Worm (Caenorhabditis elegans) whole organism, young adult: ENCODE data around the gene hot-1.
A peak's percentile ranks its signal among the peaks of the same experiment; 100 is the strongest.

Experiments used
- B0019.2 ChIP-seq: fragments of 200-800 bp; sonication (Bioruptor generic); conservative IDR thresholded peaks from 2 replicates; pipeline ENCODE4 v1.3.6; 2022; ENCODE audit warnings: missing genetic modification reagents, missing genetic modification characterization, missing compliant biosample characterization
- B0035.1 ChIP-seq: sonication (generic microtip); optimal IDR thresholded peaks from 2 replicates; lab custom pipeline; 2016; ENCODE audit warnings: missing genetic modification characterization, mild to moderate bottlenecking, missing compliant biosample characterization, missing genotype, missing genetic modification reagents
- C17E4.6 ChIP-seq: fragments of 200-800 bp; sonication (Bioruptor generic); IDR thresholded peaks from 2 replicates; pipeline ENCODE4 v1.3.6; 2022; ENCODE audit warnings: missing genetic modification reagents, missing genetic modification characterization, missing compliant biosample characterization
- D2030.7 ChIP-seq: fragments of 200-800 bp; sonication (Bioruptor generic); IDR thresholded peaks from 2 replicates; pipeline ENCODE4 v1.3.6; 2022; ENCODE audit warnings: missing genetic modification reagents, missing genetic modification characterization, missing compliant biosample characterization
- F22D6.2 ChIP-seq: sonication (generic microtip); optimal IDR thresholded peaks from 2 replicates; lab custom pipeline; 2016; ENCODE audit warnings: mild to moderate bottlenecking, missing genetic modification characterization, missing compliant biosample characterization
- F23B12.7 ChIP-seq: sonication (generic microtip); optimal IDR thresholded peaks from 2 replicates; lab custom pipeline; 2017; ENCODE audit warnings: missing genetic modification characterization, mild to moderate bottlenecking, missing compliant biosample characterization, antibody characterized with exemption, moderate library complexity; ENCODE audit not compliant: insufficient read depth
- F33H1.4 ChIP-seq: fragments of 200-800 bp; sonication (Bioruptor generic); IDR thresholded peaks from 2 replicates; pipeline ENCODE4 v1.3.6; 2022; ENCODE audit warnings: missing genetic modification reagents, missing genetic modification characterization, missing compliant biosample characterization
- F37B4.10 ChIP-seq: fragments of 200-800 bp; sonication (Bioruptor generic); IDR thresholded peaks from 2 replicates; pipeline ENCODE4 v1.3.6; 2022; ENCODE audit warnings: missing genetic modification characterization, missing compliant biosample characterization
- F52B5.7 ChIP-seq: sonication (generic microtip); optimal IDR thresholded peaks from 2 replicates; lab custom pipeline; 2016; ENCODE audit warnings: mild to moderate bottlenecking, missing genetic modification characterization, missing compliant biosample characterization
- F57A8.1 ChIP-seq: fragments of 200-800 bp; sonication (Bioruptor generic); optimal IDR thresholded peaks from 2 replicates; lab custom pipeline; 2018; ENCODE audit warnings: mild to moderate bottlenecking, missing genetic modification characterization, moderate library complexity, missing compliant biosample characterization
- T26A5.8 ChIP-seq: sonication (generic microtip); optimal IDR thresholded peaks from 2 replicates; lab custom pipeline; 2016; ENCODE audit warnings: missing genetic modification characterization, missing compliant biosample characterization
- Y53G8AR.9 ChIP-seq: fragments of 200-800 bp; sonication (Bioruptor generic); conservative IDR thresholded peaks from 2 replicates; pipeline ENCODE4 v1.3.6; 2022; ENCODE audit warnings: missing genetic modification reagents, missing genetic modification characterization, missing compliant biosample characterization
- Y56A3A.18 ChIP-seq: fragments of 200-800 bp; sonication (Bioruptor generic); IDR thresholded peaks from 2 replicates; pipeline ENCODE4 v1.3.6; 2022; ENCODE audit warnings: missing genetic modification reagents, missing genetic modification characterization, missing compliant biosample characterization
- Y67H2A.10 ChIP-seq: fragments of 200-800 bp; sonication (Bioruptor generic); conservative IDR thresholded peaks from 2 replicates; pipeline ENCODE4 v1.3.6; 2022; ENCODE audit warnings: missing genetic modification reagents, missing genetic modification characterization, missing compliant biosample characterization
- attf-5 ChIP-seq: fragments of 200-800 bp; sonication (Bioruptor generic); optimal IDR thresholded peaks from 2 replicates; lab custom pipeline; 2018; ENCODE audit warnings: mild to moderate bottlenecking, missing genetic modification characterization, missing compliant biosample characterization
- attf-6 ChIP-seq: fragments of 200-800 bp; sonication (Bioruptor generic); IDR thresholded peaks from 2 replicates; pipeline ENCODE4 v1.3.6; 2022; ENCODE audit warnings: missing genetic modification reagents, missing genetic modification characterization, missing compliant biosample characterization
- cebp-1 ChIP-seq, 2 experiments: fragments of 200-800 bp in 1 of 2; sonication (Bioruptor generic) in 1 of 2; sonication (generic microtip) in 1 of 2; IDR thresholded peaks in 1 of 2; optimal IDR thresholded peaks in 1 of 2; 2 replicates each; pipeline versions ENCODE4 v1.3.6 to Lab custom; 2017 to 2022; ENCODE audit warnings: missing compliant biosample characterization in 2 of 2, missing genetic modification characterization in 2 of 2, mild to moderate bottlenecking in 1 of 2, missing genetic modification reagents in 1 of 2, moderate library complexity in 1 of 2
- cebp-2 ChIP-seq: fragments of 200-800 bp; sonication (Bioruptor generic); IDR thresholded peaks from 2 replicates; pipeline ENCODE4 v1.3.6; 2022; ENCODE audit warnings: missing genetic modification characterization, missing compliant biosample characterization
- ceh-27 ChIP-seq: fragments of 200-800 bp; sonication (Bioruptor generic); optimal IDR thresholded peaks from 2 replicates; lab custom pipeline; 2018; ENCODE audit warnings: mild to moderate bottlenecking, missing genetic modification characterization, moderate library complexity, missing compliant biosample characterization
- ceh-91 ChIP-seq: fragments of 200-800 bp; sonication (Bioruptor generic); IDR thresholded peaks from 2 replicates; pipeline ENCODE4 v1.3.6; 2022; ENCODE audit warnings: missing genetic modification reagents, missing genetic modification characterization, missing compliant biosample characterization
- chd-7 ChIP-seq: sonication (generic microtip); optimal IDR thresholded peaks from 2 replicates; lab custom pipeline; 2016; ENCODE audit warnings: mild to moderate bottlenecking, missing genetic modification characterization, moderate library complexity, missing compliant biosample characterization
- dox-1 ChIP-seq: fragments of 200-800 bp; sonication (Bioruptor generic); IDR thresholded peaks from 2 replicates; pipeline ENCODE4 v1.3.6; 2022; ENCODE audit warnings: missing genetic modification reagents, missing genetic modification characterization, missing compliant biosample characterization
- dpl-1 ChIP-seq: fragments of 150-350 bp; optimal IDR thresholded peaks from 2 replicates; lab custom pipeline; 2014; ENCODE audit warnings: missing biosample characterization, missing genetic modification reagents, missing genetic modification characterization
- efl-1 ChIP-seq: fragments of 150-350 bp; optimal IDR thresholded peaks from 2 replicates; lab custom pipeline; 2014; ENCODE audit warnings: missing biosample characterization, missing genetic modification reagents, missing genetic modification characterization
- egl-18 ChIP-seq: fragments of 200-800 bp; sonication (Bioruptor generic); IDR thresholded peaks from 2 replicates; pipeline ENCODE4 v1.3.6; 2022; ENCODE audit warnings: missing genetic modification reagents, missing genetic modification characterization, missing compliant biosample characterization
- ekl-4 ChIP-seq: fragments of 200-800 bp; sonication (Bioruptor generic); IDR thresholded peaks from 2 replicates; pipeline ENCODE4 v1.3.6; 2022; ENCODE audit warnings: missing genetic modification reagents, missing genetic modification characterization, missing compliant biosample characterization
- ets-4 ChIP-seq: fragments of 200-800 bp; sonication (Bioruptor generic); optimal IDR thresholded peaks from 2 replicates; lab custom pipeline; 2018; ENCODE audit warnings: mild to moderate bottlenecking, missing genetic modification characterization, missing compliant biosample characterization
- hmg-1.2 ChIP-seq: fragments of 200-800 bp; sonication (Bioruptor generic); IDR thresholded peaks from 2 replicates; pipeline ENCODE4 v1.3.6; 2022; ENCODE audit warnings: missing genetic modification reagents, missing genetic modification characterization, missing compliant biosample characterization
- lin-40 ChIP-seq: sonication (generic microtip); optimal IDR thresholded peaks from 2 replicates; lab custom pipeline; 2016; ENCODE audit warnings: missing genetic modification characterization, mild to moderate bottlenecking, missing compliant biosample characterization, missing genotype, missing genetic modification reagents
- lin-54 ChIP-seq: fragments of 200-800 bp; sonication (Bioruptor generic); optimal IDR thresholded peaks from 2 replicates; lab custom pipeline; 2018; ENCODE audit warnings: mild to moderate bottlenecking, missing genetic modification characterization, missing compliant biosample characterization
- lir-1 ChIP-seq: fragments of 200-800 bp; sonication (Bioruptor generic); conservative IDR thresholded peaks from 2 replicates; pipeline ENCODE4 v1.3.6; 2022; ENCODE audit warnings: missing genetic modification reagents, missing genetic modification characterization, missing compliant biosample characterization
- lsl-1 ChIP-seq: fragments of 200-800 bp; sonication (Bioruptor generic); optimal IDR thresholded peaks from 2 replicates; lab custom pipeline; 2018; ENCODE audit warnings: mild to moderate bottlenecking, missing genetic modification characterization, moderate library complexity, missing compliant biosample characterization
- madf-6 ChIP-seq: fragments of 200-800 bp; sonication (Bioruptor generic); IDR thresholded peaks from 2 replicates; pipeline ENCODE4 v1.3.6; 2022; ENCODE audit warnings: missing genetic modification reagents, missing genetic modification characterization, missing compliant biosample characterization
- madf-8 ChIP-seq: fragments of 200-800 bp; sonication (Bioruptor generic); conservative IDR thresholded peaks from 2 replicates; pipeline ENCODE4 v1.3.6; 2022; ENCODE audit warnings: missing genetic modification reagents, missing genetic modification characterization, missing compliant biosample characterization
- mcd-1 ChIP-seq: fragments of 200-800 bp; sonication (Bioruptor generic); IDR thresholded peaks from 2 replicates; pipeline ENCODE4 v1.3.6; 2022; ENCODE audit warnings: missing genetic modification reagents, missing genetic modification characterization, missing compliant biosample characterization
- nhr-27 ChIP-seq: fragments of 200-800 bp; sonication (Bioruptor generic); optimal IDR thresholded peaks from 2 replicates; lab custom pipeline; 2018; ENCODE audit warnings: mild to moderate bottlenecking, missing genetic modification characterization, moderate library complexity, missing compliant biosample characterization
- nhr-90 ChIP-seq: sonication (generic microtip); optimal IDR thresholded peaks from 2 replicates; lab custom pipeline; 2016; ENCODE audit warnings: missing genotype, mild to moderate bottlenecking, missing genetic modification characterization, missing compliant biosample characterization
- snpc-1.1 ChIP-seq: sonication (generic microtip); optimal IDR thresholded peaks from 2 replicates; lab custom pipeline; 2017; ENCODE audit warnings: missing genetic modification characterization, mild to moderate bottlenecking, missing compliant biosample characterization, antibody characterized with exemption, moderate library complexity, missing genotype, missing genetic modification reagents; ENCODE audit not compliant: insufficient read depth
- snpc-1.3 ChIP-seq: sonication (generic microtip); optimal IDR thresholded peaks from 2 replicates; lab custom pipeline; 2017; ENCODE audit warnings: missing genetic modification characterization, mild to moderate bottlenecking, missing compliant biosample characterization, antibody characterized with exemption, moderate library complexity, missing genotype, missing genetic modification reagents; ENCODE audit not compliant: insufficient read depth
- tlf-1 ChIP-seq: fragments of 200-800 bp; sonication (Bioruptor generic); optimal IDR thresholded peaks from 2 replicates; lab custom pipeline; 2018; ENCODE audit warnings: mild to moderate bottlenecking, missing genetic modification characterization, missing compliant biosample characterization
- unc-130 ChIP-seq: sonication (generic microtip); optimal IDR thresholded peaks from 2 replicates; lab custom pipeline; 2016; ENCODE audit warnings: missing genetic modification reagents, missing genetic modification characterization, missing compliant biosample characterization
- xnd-1 ChIP-seq: sonication (generic microtip); optimal IDR thresholded peaks from 2 replicates; lab custom pipeline; 2016; ENCODE audit warnings: missing genotype, missing genetic modification reagents, missing genetic modification characterization, missing compliant biosample characterization

hot-1 gene

ce11 chrV:14633319-14633718 is 12.4 kb downstream of the hot-1 start:
- peak; percentile 11 for TF ChIP-seq lin-40
- TF ChIP-seq Y67H2A.10 (GFP tag; lab: Robert Waterston, UW) = no peak
- no peak for TF ChIP-seq chd-7 (tag; lab: Kevin White, UChicago)

ce11 chrV:14635119-14635518 is 14.2 kb downstream of the hot-1 start, which contains the start of gene F43D2.6:
F43D2.6 (minus strand) TSS chrV:14635180.
- no peak for TF ChIP-seq nhr-90 (tag; lab: Kevin White, UChicago)
- no peak for TF ChIP-seq ceh-27 (GFP tag; lab: Kevin White, UChicago)
- TF ChIP-seq C17E4.6 (GFP tag; lab: Robert Waterston, UW) = no peak
- TF ChIP-seq Y56A3A.18 (GFP tag; lab: Robert Waterston, UW) = no peak
- TF ChIP-seq F22D6.2 (tag; lab: Kevin White, UChicago) = no peak
- no peak for TF ChIP-seq T26A5.8
- no peak for TF ChIP-seq chd-7 (tag; lab: Kevin White, UChicago)
- no peak for TF ChIP-seq nhr-27 (tag; lab: Kevin White, UChicago)
- no peak for TF ChIP-seq tlf-1 (GFP tag; lab: Kevin White, UChicago)
- TF ChIP-seq cebp-1 (GFP tag; IDR thresholded peaks at IDR 0.05; lab: Robert Waterston, UW) = no peak
- peak; percentile 11 for TF ChIP-seq cebp-1 (tag; optimal IDR thresholded peaks at IDR 0.05; lab: Kevin White, UChicago)
- TF ChIP-seq F57A8.1 (GFP tag; lab: Kevin White, UChicago) = no peak
- TF ChIP-seq dox-1 (GFP tag; lab: Robert Waterston, UW) = no peak
- TF ChIP-seq snpc-1.3 = no peak
- TF ChIP-seq ceh-91 = no peak
- no peak for TF ChIP-seq Y53G8AR.9
- no peak for TF ChIP-seq snpc-1.1 (tag; lab: Kevin White, UChicago)
- peak; percentile 63 for TF ChIP-seq hmg-1.2 (GFP tag; lab: Robert Waterston, UW)
- no peak for TF ChIP-seq ekl-4 (GFP tag; lab: Robert Waterston, UW)

- TF ChIP-seq B0035.1 (tag; lab: Kevin White, UChicago) (no peak), attf-6 (GFP tag; lab: Robert Waterston, UW) (no peak), egl-18 (GFP tag; lab: Robert Waterston, UW) (no peak), dpl-1 (peak; percentile 64), madf-8 (peak; percentile 81), lsl-1 (GFP tag; lab: Kevin White, UChicago) (peak; percentile 50), madf-6 (GFP tag; lab: Robert Waterston, UW) (peak; percentile 90), xnd-1 (tag; lab: Kevin White, UChicago) (peak; percentile 51), efl-1 (peak; percentile 69), ceh-91 (peak; percentile 63), hmg-1.2 (GFP tag; lab: Robert Waterston, UW) (peak; percentile 19; the same call in 1 of the 2 replicates), F37B4.10 (GFP tag; lab: Robert Waterston, UW) (no peak), D2030.7 (GFP tag; lab: Robert Waterston, UW) (0 out of 2 replicates have a peak, but pooled peaks have one; percentile 23), lin-54 (GFP tag; lab: Kevin White, UChicago) (peak; percentile 18), nhr-90 (tag; lab: Kevin White, UChicago) (no peak), F33H1.4 (GFP tag; lab: Robert Waterston, UW) (peak; percentile 34; the same call in 1 of the 2 replicates)
- TF ChIP-seq, all 124 proteins: peak for 11
These were observed 17.1 kb downstream of the hot-1 start for ce11 chrV:14638075-14638474.

- TF ChIP-seq ets-4 (GFP tag; lab: Kevin White, UChicago) (no peak), snpc-1.1 (tag; lab: Kevin White, UChicago) (no peak), lsl-1 (GFP tag; lab: Kevin White, UChicago) (no peak), B0019.2 (GFP tag; lab: Robert Waterston, UW) (no peak), F52B5.7 (no peak), D2030.7 (GFP tag; lab: Robert Waterston, UW) (no peak), C17E4.6 (GFP tag; lab: Robert Waterston, UW) (no peak), mcd-1 (GFP tag; lab: Robert Waterston, UW) (no peak), tlf-1 (GFP tag; lab: Kevin White, UChicago) (no peak), snpc-1.3 (no peak), F23B12.7 (tag; lab: Kevin White, UChicago) (no peak), unc-130 (GFP tag; lab: Kevin White, UChicago) (no peak), cebp-2 (no peak), lir-1 (no peak), attf-5 (GFP tag; lab: Kevin White, UChicago) (no peak)
These were observed 19.1 kb downstream of the hot-1 start, which contains the start of gene F43D2.7 for ce11 chrV:14640071-14640470. F43D2.7 (minus strand) TSS chrV:14640171.
